Worm (Caenorhabditis elegans): ENCODE results near the gene srv-10.
A peak's percentile ranks its signal among the peaks of the same experiment; 100 is the strongest.

The srv-10 gene

DNA sequence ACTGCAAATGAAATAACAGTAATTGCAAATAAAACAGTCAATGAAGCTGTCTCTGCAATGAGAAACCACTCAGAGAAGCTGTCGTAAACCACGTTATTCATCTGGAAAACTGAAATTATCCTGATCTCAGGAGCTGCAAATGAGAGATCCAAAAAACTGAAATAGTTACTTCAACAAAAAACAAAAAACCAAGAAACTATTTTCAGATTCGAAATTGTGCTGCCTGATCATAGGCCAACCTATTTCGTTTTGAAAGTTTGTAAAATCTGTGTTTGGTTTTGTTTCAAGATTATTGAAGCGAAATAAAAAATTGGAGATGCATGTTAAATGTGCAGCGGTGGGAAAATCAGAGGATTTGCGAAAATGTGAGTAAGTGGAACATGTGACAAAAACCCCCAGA lies 3.1 kb upstream of the srv-10 start, which contains the start of gene srv-8 (continued):
- TF ChIP-seq nhr-80 (tag; optimal IDR thresholded peaks at IDR 0.05) (no peak), rec-8 (tag; optimal IDR thresholded peaks at IDR 0.05) (no peak)

DNA sequence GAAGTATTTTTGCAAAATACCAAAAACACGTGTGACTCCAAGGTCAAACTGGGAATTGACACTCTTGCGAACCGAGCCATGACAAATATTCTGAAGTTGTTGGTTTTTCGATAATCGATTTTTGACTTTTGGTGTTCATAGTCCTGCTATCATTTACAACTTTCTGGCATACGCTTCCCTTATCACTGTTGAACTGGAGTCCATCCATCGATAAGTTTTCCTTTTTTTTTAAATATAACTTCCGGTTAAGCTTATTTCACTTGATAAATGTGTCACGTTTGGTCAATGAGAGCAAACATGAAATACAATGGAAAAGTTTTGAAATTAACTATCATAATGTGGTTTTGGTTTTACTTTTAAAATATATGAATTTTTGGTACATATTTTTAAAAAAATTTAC lies 2.0 kb upstream of the srv-10 start:
- TF ChIP-seq ztf-26 (tag; optimal IDR thresholded peaks at IDR 0.05) (no peak), ama-1 (optimal IDR thresholded peaks at IDR 0.05) (no peak), ama-1 (GFP tag; optimal IDR thresholded peaks at IDR 0.05) (no peak), nhr-80 (tag; optimal IDR thresholded peaks at IDR 0.05) (peak; percentile 86)

DNA sequence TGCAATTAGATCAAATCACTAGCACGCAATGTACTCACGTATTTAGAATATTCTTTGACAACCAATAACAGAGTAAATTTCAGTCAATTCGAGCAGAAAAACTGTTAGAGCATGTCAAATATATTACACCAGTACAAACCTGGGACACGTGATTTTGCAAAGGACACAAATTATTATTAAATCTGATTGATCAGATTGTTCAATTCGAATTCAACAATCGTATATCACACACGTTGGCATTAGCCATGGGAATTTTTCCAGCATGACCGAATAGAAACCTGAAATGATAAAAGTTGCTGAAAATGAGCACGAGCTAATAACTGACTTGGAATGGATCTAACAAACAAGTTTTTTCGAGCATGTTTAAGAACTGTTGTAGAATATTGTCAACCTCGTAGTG lies 663 bp upstream of the srv-10 start, which contains the start of gene srv-9:
Gene srv-9, minus strand, starts transcription at position 101 of the 400 bp plus-strand sequence.
- TF ChIP-seq attf-5 (GFP tag; optimal IDR thresholded peaks at IDR 0.05) (no peak), dpl-1 (GFP tag; optimal IDR thresholded peaks at IDR 0.05) (no peak), F37B4.10 (GFP tag; IDR thresholded peaks at IDR 0.05) (no peak), attf-6 (GFP tag; IDR thresholded peaks at IDR 0.05) (no peak), unc-62 (GFP tag; optimal IDR thresholded peaks at IDR 0.05) (no peak), lsl-1 (GFP tag; optimal IDR thresholded peaks at IDR 0.05) (no peak), madf-10 (tag; optimal IDR thresholded peaks at IDR 0.05) (no peak), ama-1 (optimal IDR thresholded peaks at IDR 0.05) (no peak), ama-1 (GFP tag; optimal IDR thresholded peaks at IDR 0.05) (no peak), attf-3 (GFP tag; conservative IDR thresholded peaks at IDR 0.05) (no peak), cebp-1 (GFP tag; IDR thresholded peaks at IDR 0.05) (no peak), cebp-1 (tag; optimal IDR thresholded peaks at IDR 0.05) (no peak), nfya-2 (GFP tag; IDR thresholded peaks at IDR 0.05) (no peak), hmg-20 (GFP tag; IDR thresholded peaks at IDR 0.05) (no peak), dpff-1 (tag; optimal IDR thresholded peaks at IDR 0.05) (no peak), nhr-120 (GFP tag; IDR thresholded peaks at IDR 0.05) (no peak)

DNA sequence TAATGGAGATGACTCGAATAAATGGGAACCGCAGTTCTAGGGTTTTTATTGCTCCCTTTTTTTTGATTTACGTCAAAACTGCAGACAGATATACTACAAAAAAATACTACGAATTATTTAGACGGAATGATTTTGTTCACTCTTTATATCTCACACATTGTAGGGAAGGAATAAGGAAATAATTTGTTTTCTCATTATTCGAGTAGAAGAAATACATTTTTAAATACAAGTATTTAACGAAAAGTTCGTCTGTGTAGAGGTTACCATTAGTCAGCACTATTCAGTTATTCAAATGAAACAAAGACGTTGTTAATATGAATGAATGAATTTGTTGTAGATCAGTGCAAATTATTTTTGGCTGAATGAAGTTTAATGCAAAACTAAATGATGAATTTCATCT lies 3.1 kb downstream of the srv-10 start, which contains the start of gene srd-18:
Gene srd-18, minus strand, starts transcription at position 101 of the 400 bp plus-strand sequence.
- TF ChIP-seq Y95B8A.8 (GFP tag; IDR thresholded peaks at IDR 0.05) (no peak), lin-54 (GFP tag; optimal IDR thresholded peaks at IDR 0.05) (no peak), xnd-1 (tag; optimal IDR thresholded peaks at IDR 0.05) (no peak), zim-3 (tag; optimal IDR thresholded peaks at IDR 0.05) (no peak), nfyb-1 (GFP tag; IDR thresholded peaks at IDR 0.05) (no peak), F23B12.7 (tag; optimal IDR thresholded peaks at IDR 0.05; ENCODE audit: insufficient read depth) (no peak), zfh-2 (GFP tag; conservative IDR thresholded peaks at IDR 0.05) (no peak), ama-1 (optimal IDR thresholded peaks at IDR 0.05) (no peak), ama-1 (GFP tag; optimal IDR thresholded peaks at IDR 0.05) (no peak), F55B11.4 (tag; optimal IDR thresholded peaks at IDR 0.05; ENCODE audit: borderline replicate concordance, insufficient read depth) (no peak), bed-2 (GFP tag; IDR thresholded peaks at IDR 0.05) (no peak), B0261.1 (tag; optimal IDR thresholded peaks at IDR 0.05) (no peak), hlh-26 (GFP tag; conservative IDR thresholded peaks at IDR 0.05) (no peak), unc-130 (GFP tag; optimal IDR thresholded peaks at IDR 0.05) (no peak), ztf-22 (GFP tag; optimal IDR thresholded peaks at IDR 0.05) (no peak)

DNA sequence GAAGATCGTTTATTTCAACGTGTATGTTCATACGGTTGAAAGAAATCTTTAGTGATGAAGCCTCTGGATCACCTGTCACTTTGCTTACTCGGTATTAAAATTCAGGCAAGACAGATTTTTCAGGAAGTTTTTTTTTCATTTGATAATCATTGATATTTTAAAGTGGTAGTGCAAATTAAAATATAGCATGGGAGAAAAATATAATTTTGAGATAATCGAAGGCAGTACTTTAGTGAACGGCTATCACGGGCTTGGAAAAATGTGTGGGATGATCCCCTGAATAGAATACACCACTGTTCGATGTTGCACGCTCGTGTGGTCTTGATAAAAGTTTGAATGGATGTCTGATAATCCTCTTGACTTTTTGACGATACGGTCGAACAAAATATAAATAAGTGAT lies 3.7 kb downstream of the srv-10 start:
- TF ChIP-seq xnd-1 (tag; optimal IDR thresholded peaks at IDR 0.05) (no peak), hlh-12 (tag; optimal IDR thresholded peaks at IDR 0.05) (no peak), egl-18 (GFP tag; IDR thresholded peaks at IDR 0.05) (no peak), T26A5.8 (tag; optimal IDR thresholded peaks at IDR 0.05) (no peak), ceh-79 (tag; optimal IDR thresholded peaks at IDR 0.05) (no peak), ztf-22 (GFP tag; optimal IDR thresholded peaks at IDR 0.05) (no peak), F49E8.2 (tag; optimal IDR thresholded peaks at IDR 0.05; ENCODE audit: insufficient read depth) (no peak), Y95B8A.8 (GFP tag; IDR thresholded peaks at IDR 0.05) (no peak), Y53F4B.3 (GFP tag; IDR thresholded peaks at IDR 0.05) (no peak), egrh-3 (GFP tag; IDR thresholded peaks at IDR 0.05) (no peak)

Data from whole organism, young adult.